Worm (Caenorhabditis elegans): Measurements from ENCODE around the gene nlp-61.

nlp-61 gene

DNA sequence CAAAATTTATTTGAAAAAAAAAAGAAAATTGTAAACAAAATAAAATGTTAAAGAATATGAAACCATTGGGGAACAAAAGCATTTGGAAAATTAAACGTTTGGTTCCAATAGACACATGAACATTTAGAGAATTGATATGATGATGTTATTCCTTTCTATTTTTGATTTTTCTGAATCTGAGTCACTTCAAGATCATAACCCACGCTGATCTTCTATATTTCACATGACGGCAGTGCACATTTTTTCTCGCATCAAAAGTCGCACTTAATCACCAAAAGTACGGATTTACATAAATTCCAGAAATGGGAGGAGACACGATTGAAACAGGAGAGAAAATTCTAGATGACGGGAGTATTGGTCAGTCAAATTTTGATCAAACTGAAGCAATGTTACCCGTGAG is 45.2 kb downstream of the nlp-61 start, which contains the start of gene F27D9.2:
TSS of gene F27D9.2 (plus strand) at position 301 of the 400 bp plus-strand sequence.
- no peak for TF ChIP-seq unc-62 (GFP tag; optimal IDR thresholded peaks at IDR 0.05)

DNA sequence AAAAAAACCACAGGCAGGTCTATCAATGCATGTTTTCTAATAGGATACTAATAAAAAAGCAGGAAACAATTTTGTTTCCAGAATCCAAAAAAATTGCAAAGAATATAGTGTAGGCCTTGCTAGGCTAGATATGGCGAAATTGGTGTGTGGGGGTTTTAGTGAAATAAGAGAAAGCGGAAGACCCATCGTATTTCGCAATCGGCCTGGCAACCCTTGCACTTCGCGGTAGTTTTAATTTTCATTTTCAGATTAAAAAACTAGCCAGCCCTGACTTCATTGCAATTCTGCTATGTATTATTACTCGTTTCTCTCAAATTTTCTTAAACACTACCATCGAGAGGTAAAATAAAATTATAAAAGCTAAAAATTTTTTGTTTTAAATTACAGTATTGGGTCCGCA is 47.4 kb downstream of the nlp-61 start:
- TF ChIP-seq unc-62 (GFP tag; optimal IDR thresholded peaks at IDR 0.05), result no peak

Data from whole organism, dauer.